Fruit fly (Drosophila melanogaster): ENCODE data around the gene Flo2.

The Flo2 gene

DNA sequence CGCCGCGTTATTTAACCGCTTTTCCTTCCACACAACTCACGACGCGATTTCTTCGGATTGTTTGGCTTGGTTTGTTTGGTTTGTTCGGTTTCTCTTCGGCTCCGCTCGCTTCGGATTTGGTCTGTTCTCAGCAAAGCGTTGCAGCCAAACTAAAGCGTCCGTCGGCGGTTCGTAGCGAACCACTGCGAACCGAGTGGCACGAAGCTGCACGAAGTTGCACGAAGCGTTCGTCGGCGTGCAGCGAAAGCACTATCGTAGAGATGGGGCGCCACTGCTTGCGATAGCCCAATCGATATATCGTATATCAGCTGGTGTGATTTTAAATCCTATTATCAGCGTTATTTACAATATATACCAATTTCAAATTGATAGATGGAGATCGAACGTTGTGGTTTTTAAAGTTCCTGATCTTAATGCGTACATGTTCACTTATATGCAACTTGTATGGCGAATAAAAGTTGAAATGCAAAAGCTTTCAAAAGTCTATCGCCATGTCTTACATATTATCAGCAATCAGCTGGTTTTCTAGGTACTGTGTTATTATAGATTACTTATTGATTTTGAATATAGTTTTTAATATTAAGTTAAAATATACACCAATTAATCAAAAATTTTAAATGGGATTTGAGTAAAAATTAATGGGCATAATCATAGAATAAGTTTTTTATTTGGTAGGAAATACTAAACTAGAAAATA is 13.1 kb upstream of the Flo2 start, which contains the start of gene rut (continued):
- 0 out of 2 replicates have a peak, but pooled peaks have one; percentile 7 for TF ChIP-seq CG6689 (GFP tag; IDR thresholded peaks at IDR 0.05)
- TF ChIP-seq CG1603 (tag; optimal IDR thresholded peaks at IDR 0.05): peak; percentile 36
- TF ChIP-seq jumu (GFP tag; optimal IDR thresholded peaks at IDR 0.05): peak; percentile 18
- TF ChIP-seq Ravus (GFP tag; IDR thresholded peaks at IDR 0.05): no peak
- TF ChIP-seq hkb (optimal IDR thresholded peaks at IDR 0.05): no peak
- peak; percentile 22; the same call in 1 of the 2 replicates for TF ChIP-seq hkb (GFP tag; IDR thresholded peaks at IDR 0.05)
- TF ChIP-seq CG11696 (GFP tag; IDR thresholded peaks at IDR 0.05): no peak
- TF ChIP-seq sug (tag; optimal IDR thresholded peaks at IDR 0.05): peak; percentile 13
- peak; percentile 14 for TF ChIP-seq CG10274 (GFP tag; optimal IDR thresholded peaks at IDR 0.05)
- no peak for TF ChIP-seq da (GFP tag; optimal IDR thresholded peaks at IDR 0.05)
- TF ChIP-seq CG34422 (GFP tag; IDR thresholded peaks at IDR 0.05): peak; percentile 64; the same call in 1 of the 3 replicates
- peak; percentile 97 for TF ChIP-seq inv (GFP tag; IDR thresholded peaks at IDR 0.05; ENCODE audit: partially characterized antibody)
- TF ChIP-seq fd64A (GFP tag; optimal IDR thresholded peaks at IDR 0.05): no peak
- TF ChIP-seq vvl (GFP tag; IDR thresholded peaks at IDR 0.05): peak; percentile 41
- TF ChIP-seq Pdp1 (GFP tag; optimal IDR thresholded peaks at IDR 0.05): peak in 1 of 2 experiments; percentile 25
- no peak for TF ChIP-seq Oli (tag; optimal IDR thresholded peaks at IDR 0.05)

DNA sequence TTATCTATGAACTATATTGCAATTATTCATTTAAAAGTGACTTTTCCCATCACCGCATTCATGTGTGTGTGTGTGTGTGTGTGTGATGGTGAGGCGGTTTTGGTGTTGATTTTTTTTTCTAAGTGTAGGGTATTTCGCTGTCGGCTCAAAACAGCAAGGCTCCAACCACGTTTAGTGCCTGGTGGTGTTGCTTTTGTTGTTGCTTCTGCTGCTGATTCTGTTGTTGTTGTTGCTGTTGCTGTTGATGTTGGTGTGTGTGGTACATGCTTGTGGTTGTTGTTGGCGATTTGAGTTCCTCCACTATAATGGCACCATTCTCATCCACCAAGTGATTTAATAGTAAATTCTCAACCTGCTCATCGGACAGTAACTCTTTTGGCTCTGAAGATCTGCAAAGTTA is 11.5 kb upstream of the Flo2 start:
- TF ChIP-seq CG4360 (GFP tag; IDR thresholded peaks at IDR 0.05) (peak; percentile 88), row (GFP tag; IDR thresholded peaks at IDR 0.05) (0 out of 3 replicates have a peak, but pooled peaks have one; percentile 17), sens (GFP tag) (peak; percentile 22), D19A (tag; optimal IDR thresholded peaks at IDR 0.05) (peak; percentile 19), wdn (GFP tag; IDR thresholded peaks at IDR 0.05) (no peak)

DNA sequence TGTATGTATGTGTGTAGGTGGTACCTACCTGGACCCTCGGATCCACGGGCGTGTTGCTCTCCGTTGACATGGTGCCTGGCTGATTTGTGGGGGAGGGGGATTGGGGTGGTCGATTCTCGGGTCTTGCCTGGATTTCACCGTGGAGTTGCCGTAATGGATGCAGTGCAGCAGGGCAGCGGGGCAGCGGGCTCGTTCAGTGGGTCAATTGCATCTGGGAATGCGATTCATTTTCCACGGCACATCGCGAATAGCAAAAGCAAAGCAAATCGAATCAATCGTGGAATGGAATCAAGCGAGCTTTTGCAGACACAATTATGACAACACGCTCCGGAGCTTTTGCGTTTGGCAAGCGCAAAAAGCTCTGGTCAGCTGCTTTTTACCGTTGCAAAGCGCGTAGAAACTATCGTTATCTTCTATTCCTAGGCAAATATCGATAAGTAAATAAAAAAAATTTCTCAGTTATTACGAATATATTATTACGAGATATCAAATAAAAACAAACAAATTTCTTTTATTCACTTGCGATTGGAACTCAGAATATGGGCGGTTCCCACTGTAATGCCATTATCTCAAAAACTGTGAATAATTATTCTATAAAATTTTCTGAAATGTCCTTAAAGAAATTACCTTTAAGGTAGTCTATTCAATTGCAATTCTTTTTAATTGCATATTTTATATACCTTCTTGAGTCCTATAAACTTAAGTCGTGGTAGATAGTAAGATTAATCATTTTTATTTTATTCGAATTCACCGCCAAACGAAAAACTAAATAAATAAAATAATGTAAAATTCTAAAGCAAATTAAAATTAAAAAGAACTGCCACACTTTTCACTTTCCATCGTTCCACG is 7.2 kb upstream of the Flo2 start, which contains the start of gene CG14408:
Gene CG14408, minus strand, starts transcription at position 321 of the 849 bp plus-strand sequence.
- TF ChIP-seq kni (GFP tag; optimal IDR thresholded peaks at IDR 0.05) (no peak), chinmo (GFP tag; IDR thresholded peaks at IDR 0.05; ENCODE audit: partially characterized antibody) (peak; percentile 24; the same call in 1 of the 4 replicates), MESR4 (GFP tag; optimal IDR thresholded peaks at IDR 0.05) (peak; percentile 67), sna (GFP tag; IDR thresholded peaks at IDR 0.05; ENCODE audit: partially characterized antibody) (peak; percentile 54), Dll (GFP tag; IDR thresholded peaks at IDR 0.05; ENCODE audit: partially characterized antibody) (peak; percentile 70), Dbx (GFP tag; IDR thresholded peaks at IDR 0.05) (no peak), CG3407 (GFP tag; optimal IDR thresholded peaks at IDR 0.05) (no peak), Doc3 (GFP tag; IDR thresholded peaks at IDR 0.05; ENCODE audit: partially characterized antibody) (peak; percentile 74), CG6683 (GFP tag; optimal IDR thresholded peaks at IDR 0.05) (no peak), CG18599 (GFP tag; optimal IDR thresholded peaks at IDR 0.05) (no peak), Dp (GFP tag; optimal IDR thresholded peaks at IDR 0.05) (peak; percentile 39), sens (GFP tag) (peak; percentile 55), kay (GFP tag; optimal IDR thresholded peaks at IDR 0.05) (peak; percentile 91), CG30403 (GFP tag; optimal IDR thresholded peaks at IDR 0.05) (peak; percentile 11), CG12391 (tag; optimal IDR thresholded peaks at IDR 0.05) (peak; percentile 45), stc (GFP tag; IDR thresholded peaks at IDR 0.05) (no peak), mam (GFP tag; optimal IDR thresholded peaks at IDR 0.05) (no peak), BtbVII (GFP tag; optimal IDR thresholded peaks at IDR 0.05) (peak; percentile 20), lmd (GFP tag; IDR thresholded peaks at IDR 0.05) (no peak), unpg (GFP tag; optimal IDR thresholded peaks at IDR 0.05) (peak; percentile 3), cwo (GFP tag; optimal IDR thresholded peaks at IDR 0.05) (no peak), phol (tag; optimal IDR thresholded peaks at IDR 0.05) (peak; percentile 22), CG17361 (GFP tag; IDR thresholded peaks at IDR 0.05) (peak; percentile 28; the same call in 2 of the 3 replicates), CG2199 (GFP tag; IDR thresholded peaks at IDR 0.05) (no peak), sqz (GFP tag; optimal IDR thresholded peaks at IDR 0.05) (peak; percentile 4)
